Worm (Caenorhabditis elegans) whole organism, young adult: ENCODE results near the gene his-40.
A peak's percentile ranks its signal among the peaks of the same experiment; 100 is the strongest.

Experiments used
- K12H6.12 ChIP-seq: fragments of 200-800 bp; sonication (Bioruptor generic); optimal IDR thresholded peaks from 2 replicates; lab custom pipeline; 2018; ENCODE audit warnings: mild to moderate bottlenecking, missing genetic modification characterization, missing compliant biosample characterization
- Y56A3A.18 ChIP-seq: fragments of 200-800 bp; sonication (Bioruptor generic); IDR thresholded peaks from 2 replicates; pipeline ENCODE4 v1.3.6; 2022; ENCODE audit warnings: missing genetic modification reagents, missing genetic modification characterization, missing compliant biosample characterization

DNA sequence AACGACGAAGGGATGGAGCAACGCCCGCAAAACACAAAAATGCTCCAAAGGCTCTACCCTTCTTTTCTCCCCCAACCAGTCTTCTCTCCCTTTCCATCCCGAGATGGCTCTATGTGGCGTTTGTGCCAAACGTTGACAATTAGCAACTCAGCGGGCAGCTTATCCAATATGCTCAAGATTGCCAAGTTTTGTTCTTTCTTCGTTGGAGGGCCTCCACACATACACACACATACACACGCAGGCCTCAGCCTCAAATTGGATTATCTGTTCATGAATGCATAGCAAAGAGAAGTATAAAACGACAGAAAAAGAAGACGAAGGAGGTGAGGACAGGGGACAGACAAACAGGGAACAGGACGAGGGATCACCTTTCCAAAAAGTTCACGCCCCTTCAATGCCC lies 28.6 kb upstream of the his-40 start:
- TF ChIP-seq Y56A3A.18 (GFP tag; lab: Robert Waterston, UW): no peak
- TF ChIP-seq K12H6.12 (tag; lab: Kevin White, UChicago): peak; percentile 3
